Worm (Caenorhabditis elegans): ENCODE measurements around the gene F08F1.3.

The F08F1.3 gene

ce11 chrX:8419252-8419651, 9.4 kb upstream of the F08F1.3 start (continued):
- TF ChIP-seq nhr-179 (tag; optimal IDR thresholded peaks at IDR 0.05) (no peak), C06A6.2 (GFP tag; conservative IDR thresholded peaks at IDR 0.05) (no peak), egl-44 (GFP tag; IDR thresholded peaks at IDR 0.05) (no peak), Y56A3A.18 (GFP tag; IDR thresholded peaks at IDR 0.05) (0 out of 2 replicates have a peak, but pooled peaks have one; percentile 24), ztf-28 (GFP tag; IDR thresholded peaks at IDR 0.05) (no peak), mcd-1 (GFP tag; IDR thresholded peaks at IDR 0.05) (0 out of 2 replicates have a peak, but pooled peaks have one; percentile 8), zim-3 (tag; optimal IDR thresholded peaks at IDR 0.05) (no peak), ztf-18 (tag; optimal IDR thresholded peaks at IDR 0.05) (peak; percentile 36), xnd-1 (tag; optimal IDR thresholded peaks at IDR 0.05) (no peak), nhr-27 (tag; optimal IDR thresholded peaks at IDR 0.05) (no peak), akir-1 (GFP tag; optimal IDR thresholded peaks at IDR 0.05) (no peak), hlh-12 (tag; optimal IDR thresholded peaks at IDR 0.05) (no peak), lin-40 (tag; optimal IDR thresholded peaks at IDR 0.05) (no peak), ZK185.1 (tag; optimal IDR thresholded peaks at IDR 0.05; ENCODE audit: poor library complexity, severe bottlenecking) (peak; percentile 8), egrh-3 (GFP tag; IDR thresholded peaks at IDR 0.05) (0 out of 2 replicates have a peak, but pooled peaks have one; percentile 26), rec-8 (tag; optimal IDR thresholded peaks at IDR 0.05) (peak; percentile 34 to 58), D2030.7 (GFP tag; IDR thresholded peaks at IDR 0.05) (peak; percentile 64), ekl-4 (GFP tag; IDR thresholded peaks at IDR 0.05) (no peak), nhr-90 (tag; optimal IDR thresholded peaks at IDR 0.05) (peak; percentile 54), attf-3 (GFP tag; conservative IDR thresholded peaks at IDR 0.05) (no peak), him-1 (tag; optimal IDR thresholded peaks at IDR 0.05) (peak; percentile 31), hmg-1.2 (GFP tag; IDR thresholded peaks at IDR 0.05) (peak; percentile 65), nhr-120 (GFP tag; IDR thresholded peaks at IDR 0.05) (no peak), F10E7.11 (tag; optimal IDR thresholded peaks at IDR 0.05) (no peak), tbp1 (GFP tag; optimal IDR thresholded peaks at IDR 0.05) (peak; percentile 89), ceh-91 (GFP tag; IDR thresholded peaks at IDR 0.05) (no peak), nhr-80 (tag; optimal IDR thresholded peaks at IDR 0.05) (peak; percentile 12), mel-28 (tag; optimal IDR thresholded peaks at IDR 0.05; ENCODE audit: borderline replicate concordance) (no peak)

ce11 chrX:8421594-8421993, 7.0 kb upstream of the F08F1.3 start:
- TF ChIP-seq unc-62 (GFP tag; optimal IDR thresholded peaks at IDR 0.05) (peak; percentile 72), let-607 (tag; optimal IDR thresholded peaks at IDR 0.05) (peak in 1 of 2 experiments; percentile 35), nhr-80 (tag; optimal IDR thresholded peaks at IDR 0.05) (peak; percentile 38), ztf-25 (GFP tag; IDR thresholded peaks at IDR 0.05) (no peak), atf-7 (tag; optimal IDR thresholded peaks at IDR 0.05) (peak; percentile 35)

- no peak for TF ChIP-seq snpc-4 (GFP tag; optimal IDR thresholded peaks at IDR 0.05)
- peak in 2 of 4 experiments; percentile 7 to 13 for TF ChIP-seq snpc-4 (tag; optimal IDR thresholded peaks at IDR 0.05)
- no peak for TF ChIP-seq hmg-20 (GFP tag; IDR thresholded peaks at IDR 0.05)
- TF ChIP-seq rec-8 (tag; optimal IDR thresholded peaks at IDR 0.05), result no peak
- no peak for TF ChIP-seq F22D6.2 (tag; optimal IDR thresholded peaks at IDR 0.05)
- no peak for TF ChIP-seq cebp-1 (GFP tag; IDR thresholded peaks at IDR 0.05)
- peak; percentile 57 for TF ChIP-seq cebp-1 (tag; optimal IDR thresholded peaks at IDR 0.05)
- no peak for TF ChIP-seq attf-3 (GFP tag; conservative IDR thresholded peaks at IDR 0.05)
- no peak for TF ChIP-seq gei-17 (GFP tag; optimal IDR thresholded peaks at IDR 0.05)
- no peak for TF ChIP-seq snpc-3.4 (tag; optimal IDR thresholded peaks at IDR 0.05)
- TF ChIP-seq let-526 (GFP tag; IDR thresholded peaks at IDR 0.05), result no peak
- peak; percentile 66; the same call in 1 of the 2 replicates for TF ChIP-seq hmg-1.2 (GFP tag; IDR thresholded peaks at IDR 0.05)
- TF ChIP-seq zfh-2 (GFP tag; conservative IDR thresholded peaks at IDR 0.05), result peak; percentile 31; the same call in 1 of the 2 replicates
- TF ChIP-seq lin-40 (tag; optimal IDR thresholded peaks at IDR 0.05), result peak; percentile 14
- TF ChIP-seq F33H1.4 (GFP tag; IDR thresholded peaks at IDR 0.05), result peak; percentile 72
- peak; percentile 4 for TF ChIP-seq attf-5 (GFP tag; optimal IDR thresholded peaks at IDR 0.05)
- TF ChIP-seq ZK185.1 (tag; optimal IDR thresholded peaks at IDR 0.05; ENCODE audit: poor library complexity, severe bottlenecking), result peak; percentile 16
Measured at ce11 chrX:8422020-8422419, 6.6 kb upstream of the F08F1.3 start, which contains the start of gene tag-123. tag-123 (minus strand) TSS chrX:8422055.
